Worm (Caenorhabditis elegans) whole organism, L1 larva: ENCODE measurements around the gene T24H10.4.

Source experiments
- F16B12.6 ChIP-seq: fragments of 150-350 bp; optimal IDR thresholded peaks from 2 replicates; lab custom pipeline; 2014; ENCODE audit warnings: missing biosample characterization, missing genetic modification characterization
- aha-1 ChIP-seq: fragments of 150-350 bp; optimal IDR thresholded peaks from 2 replicates; lab custom pipeline; 2014; ENCODE audit warnings: missing biosample characterization, missing genetic modification characterization
- alr-1 ChIP-seq: fragments of 200-800 bp; sonication (Bioruptor generic); optimal IDR thresholded peaks from 2 replicates; lab custom pipeline; 2018; ENCODE audit warnings: borderline replicate concordance, mild to moderate bottlenecking, missing genetic modification characterization, missing compliant biosample characterization
- ama-1 ChIP-seq: fragments of 150-350 bp; optimal IDR thresholded peaks from 2 replicates; lab custom pipeline; 2014
- ceh-8 ChIP-seq: fragments of 200-800 bp; sonication (Bioruptor generic); optimal IDR thresholded peaks from 2 replicates; lab custom pipeline; 2018; ENCODE audit warnings: mild to moderate bottlenecking, missing genetic modification characterization, moderate library complexity, missing compliant biosample characterization
- ceh-82 ChIP-seq, 3 experiments: fragments of 150-350 bp in 1 of 3; sonication (generic microtip) in 2 of 3; optimal IDR thresholded peaks; 2 replicates each; lab custom pipeline; 2014 to 2017; ENCODE audit warnings: missing biosample characterization in 3 of 3, missing genetic modification characterization in 3 of 3
- ceh-88 ChIP-seq: fragments of 200-800 bp; sonication (Bioruptor generic); IDR thresholded peaks from 2 replicates; pipeline ENCODE4 v1.3.6; 2022; ENCODE audit warnings: missing genetic modification characterization, missing compliant biosample characterization
- dpl-1 ChIP-seq, 3 experiments: fragments of 150-350 bp in 2 of 3; sonication (generic microtip) in 1 of 3; optimal IDR thresholded peaks; 2 replicates each; lab custom pipeline; 2014 to 2017; ENCODE audit warnings: missing biosample characterization in 3 of 3, missing genetic modification characterization in 3 of 3, missing genetic modification reagents in 3 of 3
- dsc-1 ChIP-seq: sonication (generic microtip); optimal IDR thresholded peaks from 2 replicates; lab custom pipeline; 2016; ENCODE audit warnings: mild to moderate bottlenecking, missing genetic modification characterization, missing compliant biosample characterization
- efl-1 ChIP-seq, 4 experiments: fragments of 150-350 bp; optimal IDR thresholded peaks in 3 of 4; peaks in 1 of 4; 1 replicate in 1 of 4; 2 replicates in 3 of 4; lab custom pipeline; 2014; ENCODE audit warnings: missing biosample characterization in 2 of 4, missing genetic modification characterization in 2 of 4, missing genetic modification reagents in 2 of 4
- efl-3 ChIP-seq: fragments of 200-800 bp; sonication (Bioruptor generic); optimal IDR thresholded peaks from 2 replicates; lab custom pipeline; 2018; ENCODE audit warnings: mild to moderate bottlenecking, missing genetic modification characterization, missing compliant biosample characterization
- egl-13 ChIP-seq: sonication (generic microtip); optimal IDR thresholded peaks from 2 replicates; lab custom pipeline; 2016; ENCODE audit warnings: missing genotype, missing genetic modification reagents, missing genetic modification characterization, missing compliant biosample characterization
- egl-27 ChIP-seq, 2 experiments: fragments of 150-350 bp in 1 of 2; sonication (generic microtip); optimal IDR thresholded peaks; 3 replicates each; lab custom pipeline; 2017 to 2018; ENCODE audit warnings: missing biosample characterization in 2 of 2, missing genetic modification characterization in 2 of 2, missing genetic modification reagents in 2 of 2
- elt-2 ChIP-seq: sonication (generic microtip); optimal IDR thresholded peaks from 2 replicates; lab custom pipeline; 2016; ENCODE audit warnings: missing genetic modification characterization, mild to moderate bottlenecking, inconsistent platforms, missing compliant biosample characterization, missing genetic modification reagents
- fkh-8 ChIP-seq: sonication (generic microtip); optimal IDR thresholded peaks from 2 replicates; lab custom pipeline; 2016; ENCODE audit warnings: mild to moderate bottlenecking, missing genetic modification characterization, missing compliant biosample characterization
- grh-1 ChIP-seq: fragments of 200-800 bp; sonication (Bioruptor generic); IDR thresholded peaks from 2 replicates; pipeline ENCODE4 v1.3.6; 2022; ENCODE audit warnings: missing genetic modification reagents, missing genetic modification characterization, missing compliant biosample characterization
- hlh-17 ChIP-seq: fragments of 200-800 bp; sonication (Bioruptor generic); optimal IDR thresholded peaks from 2 replicates; lab custom pipeline; 2018; ENCODE audit warnings: missing genetic modification characterization, mild to moderate bottlenecking, missing compliant biosample characterization, moderate library complexity, borderline replicate concordance
- isw-1 ChIP-seq: fragments of 200-800 bp; sonication (Bioruptor generic); IDR thresholded peaks from 2 replicates; pipeline ENCODE4 v1.3.6; 2022; ENCODE audit warnings: missing genetic modification characterization, missing compliant biosample characterization
- lin-14 ChIP-seq: fragments of 200-800 bp; sonication (Bioruptor generic); optimal IDR thresholded peaks from 2 replicates; lab custom pipeline; 2018; ENCODE audit warnings: mild to moderate bottlenecking, missing genetic modification characterization, moderate library complexity, missing compliant biosample characterization
- lin-15B ChIP-seq: fragments of 150-350 bp; sonication (generic microtip); optimal IDR thresholded peaks from 3 replicates; lab custom pipeline; 2014; ENCODE audit warnings: missing biosample characterization, missing genetic modification characterization
- lin-35 ChIP-seq, 2 experiments: fragments of 150-350 bp; optimal IDR thresholded peaks; 2 replicates each; lab custom pipeline; 2014; ENCODE audit warnings: missing biosample characterization in 2 of 2, missing genetic modification characterization in 2 of 2, missing genetic modification reagents in 2 of 2
- lin-39 ChIP-seq: fragments of 150-350 bp; optimal IDR thresholded peaks from 2 replicates; lab custom pipeline; 2014; ENCODE audit warnings: missing biosample characterization, missing genetic modification reagents, missing genetic modification characterization
- mef-2 ChIP-seq: fragments of 150-350 bp; optimal IDR thresholded peaks from 2 replicates; lab custom pipeline; 2014; ENCODE audit warnings: missing biosample characterization, missing genetic modification characterization
- nhr-11 ChIP-seq: fragments of 150-350 bp; optimal IDR thresholded peaks from 2 replicates; lab custom pipeline; 2014; ENCODE audit warnings: missing biosample characterization, missing genetic modification characterization
- nhr-12 ChIP-seq: sonication (generic microtip); optimal IDR thresholded peaks from 2 replicates; lab custom pipeline; 2017; ENCODE audit warnings: missing biosample characterization, missing genetic modification characterization
- nhr-237 ChIP-seq: fragments of 150-350 bp; optimal IDR thresholded peaks from 2 replicates; lab custom pipeline; 2014; ENCODE audit warnings: missing biosample characterization, missing genetic modification characterization
- nhr-76 ChIP-seq: sonication (generic microtip); optimal IDR thresholded peaks from 2 replicates; lab custom pipeline; 2017; ENCODE audit warnings: missing biosample characterization, missing genetic modification characterization
- pag-3 ChIP-seq: sonication (generic microtip); optimal IDR thresholded peaks from 2 replicates; lab custom pipeline; 2017; ENCODE audit warnings: missing genetic modification characterization, mild to moderate bottlenecking, missing compliant biosample characterization, antibody characterized with exemption, borderline replicate concordance; ENCODE audit not compliant: insufficient read depth
- pqm-1 ChIP-seq: sonication (generic microtip); optimal IDR thresholded peaks from 3 replicates; lab custom pipeline; 2017; ENCODE audit warnings: missing biosample characterization, missing genetic modification characterization
- rnt-1 ChIP-seq: sonication (generic microtip); optimal IDR thresholded peaks from 2 replicates; lab custom pipeline; 2016; ENCODE audit warnings: mild to moderate bottlenecking, missing genetic modification characterization, moderate library complexity, missing compliant biosample characterization
- snu-23 ChIP-seq: sonication (generic microtip); optimal IDR thresholded peaks from 2 replicates; lab custom pipeline; 2016; ENCODE audit warnings: missing genetic modification characterization, missing compliant biosample characterization
- swsn-7 ChIP-seq: sonication (generic microtip); optimal IDR thresholded peaks from 2 replicates; lab custom pipeline; 2016; ENCODE audit warnings: missing genetic modification characterization, missing compliant biosample characterization
- tbx-2 ChIP-seq: sonication (generic microtip); optimal IDR thresholded peaks from 2 replicates; lab custom pipeline; 2016; ENCODE audit warnings: missing genetic modification characterization, missing compliant biosample characterization
- unc-130 ChIP-seq: fragments of 150-350 bp; optimal IDR thresholded peaks from 2 replicates; lab custom pipeline; 2017; ENCODE audit warnings: missing biosample characterization, missing genetic modification characterization, inconsistent platforms
- unc-62 ChIP-seq: fragments of 150-350 bp; optimal IDR thresholded peaks from 2 replicates; lab custom pipeline; 2014; ENCODE audit warnings: missing biosample characterization, missing genetic modification reagents, missing genetic modification characterization
- unc-86 ChIP-seq: sonication (generic microtip); optimal IDR thresholded peaks from 2 replicates; lab custom pipeline; 2016; ENCODE audit warnings: missing genetic modification characterization, missing compliant biosample characterization
- unc-98 ChIP-seq: fragments of 200-800 bp; sonication (Bioruptor generic); IDR thresholded peaks from 2 replicates; pipeline ENCODE4 v1.3.6; 2022; ENCODE audit warnings: missing genetic modification characterization, missing compliant biosample characterization
- zip-4 ChIP-seq: fragments of 200-800 bp; sonication (Bioruptor generic); optimal IDR thresholded peaks from 2 replicates; lab custom pipeline; 2018; ENCODE audit warnings: mild to moderate bottlenecking, missing genetic modification characterization, moderate library complexity, missing compliant biosample characterization
- ztf-11 ChIP-seq, 2 experiments: sonication (generic microtip); optimal IDR thresholded peaks; 2 replicates each; lab custom pipeline; 2016 to 2017; ENCODE audit warnings: missing genetic modification characterization in 2 of 2, missing biosample characterization in 1 of 2, missing compliant biosample characterization in 1 of 2
- ztf-4 ChIP-seq: fragments of 150-350 bp; optimal IDR thresholded peaks from 2 replicates; lab custom pipeline; 2014; ENCODE audit warnings: missing biosample characterization, missing genetic modification characterization

T24H10.4 gene

DNA sequence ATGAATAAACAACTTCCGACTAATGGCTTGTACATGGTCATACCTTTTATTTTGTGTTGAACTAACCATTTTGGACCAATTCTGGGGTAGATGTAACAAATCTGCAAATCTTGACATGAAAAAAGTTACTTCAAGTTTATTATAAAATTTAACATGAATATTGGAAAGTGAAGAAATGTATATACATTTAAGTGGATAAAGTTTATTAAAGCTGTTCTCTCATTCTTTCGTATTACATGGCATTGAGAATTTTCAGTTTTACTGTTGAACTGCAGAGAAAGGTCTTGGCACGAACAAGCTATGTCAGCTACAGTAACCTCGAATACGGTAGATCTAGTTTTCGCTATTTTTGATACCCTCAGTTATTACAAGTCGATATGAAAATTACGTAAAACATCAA is 15.8 kb upstream of the T24H10.4 start, which contains the start of gene C07H4.1:
TSS of gene C07H4.1 (minus strand) at position 101 of the 400 bp plus-strand sequence.
- TF ChIP-seq swsn-7 (tag; lab: Kevin White, UChicago) = no peak
- TF ChIP-seq lin-39 = no peak
- no peak for TF ChIP-seq unc-130 (tag; lab: Kevin White, UChicago)
- TF ChIP-seq elt-2 (tag; lab: Kevin White, UChicago) = no peak
- no peak for TF ChIP-seq ama-1 (lab: Kevin White, UChicago)
- no peak for TF ChIP-seq nhr-237 (tag; lab: Kevin White, UChicago)
- no peak for TF ChIP-seq hlh-17 (GFP tag; lab: Kevin White, UChicago)
- TF ChIP-seq lin-35 (GFP tag; optimal IDR thresholded peaks at IDR 0.05; lab: Kevin White, UChicago) = no peak
- TF ChIP-seq pag-3 (tag; lab: Kevin White, UChicago) = no peak
- TF ChIP-seq unc-62 (GFP tag; lab: Kevin White, UChicago) = no peak
- TF ChIP-seq unc-98 (GFP tag; lab: Robert Waterston, UW) = no peak
- no peak for TF ChIP-seq grh-1 (GFP tag; lab: Robert Waterston, UW)
- TF ChIP-seq unc-86 (tag; lab: Kevin White, UChicago) = no peak
- no peak for TF ChIP-seq ceh-8 (GFP tag; lab: Kevin White, UChicago)
- no peak for TF ChIP-seq tbx-2

- no peak for TF ChIP-seq lin-39
- no peak for TF ChIP-seq nhr-76 (tag; lab: Kevin White, UChicago)
- no peak for TF ChIP-seq rnt-1 (tag; lab: Kevin White, UChicago)
- TF ChIP-seq isw-1 (GFP tag; lab: Robert Waterston, UW) = no peak
- TF ChIP-seq fkh-8 (tag; lab: Kevin White, UChicago) = no peak
- peak; percentile 9 for TF ChIP-seq lin-14 (GFP tag; lab: Kevin White, UChicago)
- no peak for TF ChIP-seq alr-1 (tag; lab: Kevin White, UChicago)
- TF ChIP-seq egl-27 (tag; optimal IDR thresholded peaks at IDR 0.05; lab: Kevin White, UChicago) = no peak
- peak; percentile 65 for TF ChIP-seq pqm-1
- no peak for TF ChIP-seq ztf-4 (tag; lab: Kevin White, UChicago)
- TF ChIP-seq efl-3 (GFP tag; lab: Kevin White, UChicago) = no peak
- TF ChIP-seq snu-23 (GFP tag; lab: Kevin White, UChicago) = no peak
- no peak for TF ChIP-seq unc-86 (tag; lab: Kevin White, UChicago)
- no peak for TF ChIP-seq efl-1 (optimal IDR thresholded peaks at IDR 0.05; lab: Kevin White, UChicago)
- TF ChIP-seq efl-1 (GFP tag; optimal IDR thresholded peaks at IDR 0.05 in 1 of 2; lab: Kevin White, UChicago) = peak in 1 of 2 experiments; percentile 81
- TF ChIP-seq swsn-7 (tag; lab: Kevin White, UChicago) = no peak
- no peak for TF ChIP-seq ceh-88
- TF ChIP-seq dsc-1 (tag; lab: Kevin White, UChicago) = peak; percentile 55
- TF ChIP-seq dpl-1 (GFP tag; optimal IDR thresholded peaks at IDR 0.05; lab: Kevin White, UChicago) = no peak
- no peak for TF ChIP-seq zip-4
- no peak for TF ChIP-seq nhr-12
- TF ChIP-seq ztf-11 (tag; optimal IDR thresholded peaks at IDR 0.05; lab: Kevin White, UChicago) = no peak
- TF ChIP-seq egl-13 = no peak
- no peak for TF ChIP-seq ceh-8 (GFP tag; lab: Kevin White, UChicago)
- TF ChIP-seq F16B12.6 (tag; lab: Kevin White, UChicago) = no peak
- TF ChIP-seq aha-1 (tag; lab: Kevin White, UChicago) = no peak
- TF ChIP-seq ceh-82 (tag; optimal IDR thresholded peaks at IDR 0.05; lab: Kevin White, UChicago) = no peak
- no peak for TF ChIP-seq mef-2 (tag; lab: Kevin White, UChicago)
Measured at ce11 chrII:9094247-9094790, 15.0 kb upstream of the T24H10.4 start.

DNA sequence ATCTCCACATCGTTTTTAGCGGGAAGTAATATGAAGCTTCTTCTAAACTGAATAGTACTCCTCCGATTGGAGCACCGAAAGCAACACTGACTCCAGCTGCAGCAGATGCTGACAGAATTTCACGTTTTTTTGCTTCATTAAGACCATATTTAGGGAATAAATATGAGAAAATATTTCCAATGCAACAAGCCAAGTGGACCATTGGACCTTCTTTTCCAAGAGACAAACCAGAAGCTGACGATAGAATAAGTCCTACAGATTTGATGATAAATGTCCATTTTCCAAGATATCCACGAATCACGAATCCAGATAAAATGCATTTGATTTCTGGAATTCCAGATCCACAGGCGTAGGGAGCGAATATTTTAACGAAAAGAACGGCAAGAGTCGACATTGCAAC is 12.0 kb upstream of the T24H10.4 start:
- TF ChIP-seq lin-35 (GFP tag; optimal IDR thresholded peaks at IDR 0.05; lab: Kevin White, UChicago) = no peak
- TF ChIP-seq nhr-11 (tag; lab: Kevin White, UChicago) = no peak
- no peak for TF ChIP-seq lin-15B
- TF ChIP-seq, all 84 proteins: peak for 0
